Worm (Caenorhabditis elegans): ENCODE results near the gene C44C10.5.

The C44C10.5 gene

DNA sequence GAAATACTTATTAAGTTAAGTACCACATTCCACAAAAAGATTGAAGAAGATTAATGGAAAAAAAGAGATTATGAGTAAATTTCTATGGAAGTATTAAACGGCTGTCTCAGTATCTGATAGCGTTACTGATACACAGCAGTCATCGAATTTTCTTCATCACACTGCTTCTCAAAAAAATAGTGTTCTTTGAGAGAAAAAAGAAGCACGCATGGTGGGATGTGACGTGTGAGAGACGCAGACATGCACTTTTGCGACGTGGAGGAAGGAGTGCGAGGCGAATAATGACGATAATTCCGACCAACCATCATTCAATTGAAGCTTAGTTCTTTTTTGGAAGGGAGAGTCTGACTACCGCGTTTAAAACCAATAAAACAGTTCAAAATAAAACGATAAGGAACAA is 19.9 kb downstream of the C44C10.5 start, which contains the start of gene C44C10.11:
C44C10.11 (minus strand) TSS at position 115 of the 400 bp plus-strand sequence.
- peak; percentile 65 for TF ChIP-seq nfya-1 (tag; optimal IDR thresholded peaks at IDR 0.05; ENCODE audit: insufficient read depth)
- no peak for TF ChIP-seq nhr-28 (tag; optimal IDR thresholded peaks at IDR 0.05)
- TF ChIP-seq hmg-11 (tag; optimal IDR thresholded peaks at IDR 0.05), result peak; percentile 15
- TF ChIP-seq lin-39 (tag; optimal IDR thresholded peaks at IDR 0.05), result peak; percentile 39
- peak; percentile 87 for TF ChIP-seq pqm-1 (tag; optimal IDR thresholded peaks at IDR 0.05)
- peak; percentile 33 for TF ChIP-seq nhr-23 (tag; optimal IDR thresholded peaks at IDR 0.05)
- no peak for TF ChIP-seq eor-1 (tag; optimal IDR thresholded peaks at IDR 0.05)
- no peak for TF ChIP-seq skn-1 (tag; optimal IDR thresholded peaks at IDR 0.05)
- peak; percentile 81 for TF ChIP-seq elt-2 (tag; optimal IDR thresholded peaks at IDR 0.05)
- no peak for TF ChIP-seq elt-3 (tag; optimal IDR thresholded peaks at IDR 0.05)
- TF ChIP-seq nhr-25 (tag; optimal IDR thresholded peaks at IDR 0.05), result peak; percentile 49
- peak; percentile 58 for TF ChIP-seq jun-1 (tag; optimal IDR thresholded peaks at IDR 0.05)
- no peak for TF ChIP-seq fkh-2 (tag; optimal IDR thresholded peaks at IDR 0.05)
- TF ChIP-seq egl-27 (tag; optimal IDR thresholded peaks at IDR 0.05), result peak; percentile 17
- no peak for TF ChIP-seq nhr-12 (tag; optimal IDR thresholded peaks at IDR 0.05)
- TF ChIP-seq snpc-4 (tag; optimal IDR thresholded peaks at IDR 0.05), result no peak

- TF ChIP-seq fos-1 (tag; optimal IDR thresholded peaks at IDR 0.05), result no peak
These were observed 21.2 kb downstream of the C44C10.5 start for ce11 chrX:11711437-11712080.

DNA sequence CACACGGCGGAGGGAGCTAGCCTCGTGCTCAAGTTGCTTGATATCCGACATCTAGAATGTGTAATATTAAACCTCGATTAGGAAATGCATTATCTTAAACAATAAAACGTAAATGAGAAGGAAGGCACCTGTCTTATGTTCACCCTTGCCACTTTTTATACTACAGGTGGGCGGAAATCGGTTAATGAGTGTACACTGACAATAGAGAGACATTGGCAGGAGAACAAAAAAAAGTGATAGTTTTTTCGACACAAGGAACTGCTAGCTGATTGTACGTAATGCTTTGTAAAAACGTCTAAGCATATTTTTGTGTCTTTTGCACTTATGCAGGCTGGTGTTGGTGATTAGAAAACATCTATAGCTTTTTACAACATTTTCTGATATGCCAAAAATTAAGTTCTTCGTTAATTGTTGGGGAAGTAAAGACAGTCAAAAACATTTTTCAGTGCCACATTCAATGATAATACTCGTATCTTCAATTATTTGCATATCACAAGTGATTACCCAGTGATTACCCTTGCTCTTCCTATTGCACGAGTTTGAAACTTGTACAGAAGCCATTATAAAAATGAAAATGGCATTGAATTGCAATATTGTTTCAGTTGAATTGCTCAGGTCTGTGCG is 22.0 kb downstream of the C44C10.5 start, which contains the start of gene col-180:
col-180 (minus strand) TSS at position 51 of the 624 bp plus-strand sequence.
- TF ChIP-seq ceh-28 (tag; optimal IDR thresholded peaks at IDR 0.05) (no peak), lin-39 (tag; optimal IDR thresholded peaks at IDR 0.05) (no peak), egl-27 (tag; optimal IDR thresholded peaks at IDR 0.05) (no peak), aly-2 (tag; optimal IDR thresholded peaks at IDR 0.05) (no peak), R02D3.7 (tag; optimal IDR thresholded peaks at IDR 0.05) (no peak), lin-15B (tag; optimal IDR thresholded peaks at IDR 0.05) (no peak), fkh-10 (GFP tag; optimal IDR thresholded peaks at IDR 0.05) (no peak), zag-1 (tag; optimal IDR thresholded peaks at IDR 0.05) (no peak), tbx-2 (tag; optimal IDR thresholded peaks at IDR 0.05) (no peak)

DNA sequence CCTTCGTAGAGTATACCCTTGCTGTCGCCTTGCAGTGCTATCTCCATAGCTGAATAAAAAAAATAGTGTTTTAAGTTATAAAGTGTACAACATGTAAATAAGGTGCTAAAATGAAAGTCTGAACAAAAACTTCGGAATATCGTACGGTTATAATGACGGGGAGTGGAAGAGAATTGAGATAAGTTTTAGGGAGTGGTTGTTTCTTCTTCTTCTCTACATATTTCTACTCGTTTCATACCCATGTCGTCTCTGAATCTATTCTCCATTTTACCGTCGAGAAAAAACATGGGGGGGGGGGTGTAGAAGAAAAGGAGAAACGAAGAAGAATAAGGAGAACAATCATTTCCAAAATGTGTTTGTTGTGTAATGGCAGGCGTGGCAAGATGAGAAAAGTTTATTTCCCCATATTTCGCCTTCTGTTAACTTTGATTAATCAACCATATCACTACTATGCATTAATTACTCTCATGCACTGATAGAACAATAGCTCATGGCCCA is 26.2 kb downstream of the C44C10.5 start, which contains the start of gene C44C10.9:
C44C10.9 (minus strand) TSS at position 51 of the 498 bp plus-strand sequence.
- TF ChIP-seq nhr-237 (tag; optimal IDR thresholded peaks at IDR 0.05), result no peak
- no peak for TF ChIP-seq sea-2 (GFP tag; optimal IDR thresholded peaks at IDR 0.05)
- peak; percentile 4 for TF ChIP-seq nhr-43 (tag; optimal IDR thresholded peaks at IDR 0.05; ENCODE audit: poor library complexity, severe bottlenecking)
- TF ChIP-seq unc-62 (GFP tag; optimal IDR thresholded peaks at IDR 0.05), result no peak
- no peak for TF ChIP-seq egl-27 (tag; optimal IDR thresholded peaks at IDR 0.05)
- TF ChIP-seq nhr-76 (tag; optimal IDR thresholded peaks at IDR 0.05), result no peak
- TF ChIP-seq eor-1 (tag; optimal IDR thresholded peaks at IDR 0.05), result no peak

DNA sequence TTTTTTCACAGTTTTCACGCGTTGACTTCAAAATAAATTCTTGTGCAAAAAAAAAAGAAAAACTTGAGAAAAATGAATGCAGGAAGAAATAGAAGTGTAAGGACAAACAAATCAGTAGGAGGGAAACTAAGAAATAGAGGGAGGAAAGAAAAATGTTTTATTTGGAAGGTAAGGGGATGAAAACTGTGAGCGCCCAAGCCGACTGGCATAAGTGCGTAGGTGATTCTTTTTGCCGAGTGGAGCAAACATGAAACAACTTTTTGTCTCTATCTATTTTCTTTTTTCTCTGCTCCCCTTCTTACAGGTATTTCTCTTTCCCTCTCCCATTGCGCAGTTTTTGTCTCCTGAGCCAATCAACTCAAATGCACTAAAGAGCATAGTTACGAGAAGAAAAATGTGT is 28.4 kb downstream of the C44C10.5 start:
- peak; percentile 58 for TF ChIP-seq pha-4 (tag; optimal IDR thresholded peaks at IDR 0.05)
- TF ChIP-seq ceh-28 (tag; optimal IDR thresholded peaks at IDR 0.05), result no peak

DNA sequence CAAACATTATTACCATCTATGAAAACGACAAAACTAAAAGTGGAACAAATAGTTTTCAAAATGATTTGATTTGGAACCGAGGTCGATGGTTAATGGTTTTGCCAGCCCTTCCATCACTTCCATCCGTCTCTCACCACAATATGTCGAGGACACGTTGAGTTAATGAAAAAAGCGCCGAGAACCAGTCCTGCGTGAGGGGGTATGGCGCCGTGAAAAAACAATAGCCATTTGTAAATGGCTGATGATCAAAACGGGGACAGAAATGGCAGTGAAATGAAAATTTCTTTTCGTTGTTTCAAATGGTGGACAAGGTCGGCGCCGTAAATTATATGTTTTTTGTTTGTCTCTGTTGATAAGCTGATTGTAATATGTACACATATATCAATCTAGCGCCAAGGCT is 29.7 kb downstream of the C44C10.5 start:
- TF ChIP-seq ama-1 (optimal IDR thresholded peaks at IDR 0.05) (no peak), elt-1 (tag; optimal IDR thresholded peaks at IDR 0.05) (no peak), fos-1 (tag; optimal IDR thresholded peaks at IDR 0.05) (no peak), nhr-25 (tag; optimal IDR thresholded peaks at IDR 0.05) (peak; percentile 53)

Data from whole organism, L3 larva.